Worm (Caenorhabditis elegans) whole organism, late embryonic: ENCODE results near the gene pfut-1.

Experiments
- tbx-2 ChIP-seq: sonication (generic microtip); optimal IDR thresholded peaks from 2 replicates; lab custom pipeline; 2016; ENCODE audit warnings: missing genetic modification characterization, missing compliant biosample characterization
- zip-5 ChIP-seq: sonication (generic microtip); optimal IDR thresholded peaks from 2 replicates; lab custom pipeline; 2016; ENCODE audit warnings: missing genetic modification characterization, missing compliant biosample characterization

ce11 chrX:3204778-3205177 lies 39.2 kb downstream of the pfut-1 start, which contains the start of gene F28B4.1:
- TF ChIP-seq zip-5 (tag; lab: Kevin White, UChicago), result no peak
- no peak for TF ChIP-seq tbx-2 (tag; lab: Kevin White, UChicago)
